Fruit fly (Drosophila melanogaster) whole organism, prepupa: Measurements from ENCODE around the gene Zn72D.

Experiments
- CG11762 ChIP-seq: fragments of 200-800 bp; sonication (Bioruptor generic); optimal IDR thresholded peaks from 3 replicates; lab custom pipeline; 2016; ENCODE audit warnings: missing biosample characterization, missing genetic modification characterization; ENCODE audit not compliant: insufficient read depth
- CG31627 ChIP-seq: fragments of 200-800 bp; sonication (Bioruptor generic); optimal IDR thresholded peaks from 3 replicates; lab custom pipeline; 2016; ENCODE audit warnings: missing biosample characterization, missing genetic modification characterization
- CG4318 ChIP-seq: fragments of 200-800 bp; sonication (Bioruptor generic); optimal IDR thresholded peaks from 3 replicates; lab custom pipeline; 2017; ENCODE audit warnings: missing biosample characterization, mild to moderate bottlenecking, missing genetic modification characterization
- CG8319 ChIP-seq: fragments of 200-800 bp; sonication (Bioruptor generic); optimal IDR thresholded peaks from 3 replicates; lab custom pipeline; 2016; ENCODE audit warnings: missing biosample characterization, missing genetic modification characterization
- Eip93F ChIP-seq: fragments of 200-800 bp; sonication (Bioruptor generic); optimal IDR thresholded peaks from 2 replicates; lab custom pipeline; 2016; ENCODE audit warnings: missing biosample characterization, mild to moderate bottlenecking, missing genetic modification characterization
- Hr39 ChIP-seq: fragments of 200-800 bp; sonication (Bioruptor generic); optimal IDR thresholded peaks from 2 replicates; lab custom pipeline; 2016; ENCODE audit warnings: missing biosample characterization, missing genetic modification characterization
- Sox102F ChIP-seq: fragments of 200-800 bp; sonication (Bioruptor generic); optimal IDR thresholded peaks from 2 replicates; lab custom pipeline; 2016; ENCODE audit warnings: missing biosample characterization, mild to moderate bottlenecking, missing genetic modification characterization
- acj6 ChIP-seq: fragments of 200-800 bp; sonication (Bioruptor generic); optimal IDR thresholded peaks from 3 replicates; lab custom pipeline; 2016; ENCODE audit warnings: missing biosample characterization, missing genetic modification characterization
- salr ChIP-seq, 2 experiments: fragments of 200-800 bp; sonication (Bioruptor generic); optimal IDR thresholded peaks; 3 replicates each; lab custom pipeline; 2016 to 2018; ENCODE audit warnings: missing biosample characterization in 2 of 2, missing genetic modification characterization in 2 of 2, mild to moderate bottlenecking in 1 of 2
- ss ChIP-seq, 2 experiments: fragments of 200-800 bp; sonication (Bioruptor generic); optimal IDR thresholded peaks; 2 replicates in 1 of 2; 3 replicates in 1 of 2; lab custom pipeline; 2017 to 2018; ENCODE audit warnings: mild to moderate bottlenecking in 2 of 2, missing biosample characterization in 2 of 2, missing genetic modification characterization in 2 of 2, moderate library complexity in 1 of 2
- svp ChIP-seq: fragments of 200-800 bp; sonication (Bioruptor generic); peaks from one replicate; lab custom pipeline; 2016; ENCODE audit warnings: missing biosample characterization, missing genetic modification characterization

DNA sequence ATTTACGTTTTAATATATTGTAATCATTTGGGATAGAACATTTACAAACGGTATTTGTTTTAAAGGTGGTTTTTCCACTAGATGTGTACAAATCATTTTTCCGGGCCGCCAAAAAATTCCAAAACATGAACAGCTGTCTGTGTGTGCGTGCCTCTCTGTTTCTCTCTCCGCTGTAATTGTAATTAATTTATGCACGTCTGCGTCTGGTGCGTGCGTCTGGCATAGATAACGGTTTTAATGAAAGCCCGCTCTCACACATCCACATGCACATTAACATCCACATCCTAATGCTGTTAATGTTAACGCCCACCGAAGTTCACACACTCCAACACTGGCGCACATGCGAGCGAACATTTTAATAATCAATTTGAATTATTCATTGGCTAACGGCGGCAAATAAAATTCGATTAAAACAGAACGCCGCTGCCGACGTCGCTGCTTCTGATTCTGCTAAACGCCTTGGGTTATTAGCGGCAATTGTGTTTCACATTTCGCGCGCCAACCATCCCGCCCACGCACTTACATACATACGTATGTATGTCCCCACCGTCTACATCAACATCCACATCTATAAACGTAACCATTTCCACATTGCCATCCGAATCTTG lies 33.6 kb upstream of the Zn72D start:
- TF ChIP-seq svp (GFP tag; lab: Kevin White, UChicago) (no peak), Eip93F (GFP tag; lab: Kevin White, UChicago) (no peak), acj6 (no peak), CG4318 (GFP tag; lab: Kevin White, UChicago) (no peak), Hr39 (GFP tag; lab: Kevin White, UChicago) (no peak), ss (GFP tag; optimal IDR thresholded peaks at IDR 0.05; lab: Kevin White, UChicago) (no peak), CG11762 (GFP tag; lab: Kevin White, UChicago) (no peak), Sox102F (GFP tag; lab: Kevin White, UChicago) (no peak), CG8319 (GFP tag; lab: Kevin White, UChicago) (no peak), CG31627 (GFP tag; lab: Kevin White, UChicago) (no peak), salr (GFP tag; optimal IDR thresholded peaks at IDR 0.05; lab: Kevin White, UChicago) (no peak)
